Worm (Caenorhabditis elegans): ENCODE results near the gene F16B4.4.

The F16B4.4 gene

DNA sequence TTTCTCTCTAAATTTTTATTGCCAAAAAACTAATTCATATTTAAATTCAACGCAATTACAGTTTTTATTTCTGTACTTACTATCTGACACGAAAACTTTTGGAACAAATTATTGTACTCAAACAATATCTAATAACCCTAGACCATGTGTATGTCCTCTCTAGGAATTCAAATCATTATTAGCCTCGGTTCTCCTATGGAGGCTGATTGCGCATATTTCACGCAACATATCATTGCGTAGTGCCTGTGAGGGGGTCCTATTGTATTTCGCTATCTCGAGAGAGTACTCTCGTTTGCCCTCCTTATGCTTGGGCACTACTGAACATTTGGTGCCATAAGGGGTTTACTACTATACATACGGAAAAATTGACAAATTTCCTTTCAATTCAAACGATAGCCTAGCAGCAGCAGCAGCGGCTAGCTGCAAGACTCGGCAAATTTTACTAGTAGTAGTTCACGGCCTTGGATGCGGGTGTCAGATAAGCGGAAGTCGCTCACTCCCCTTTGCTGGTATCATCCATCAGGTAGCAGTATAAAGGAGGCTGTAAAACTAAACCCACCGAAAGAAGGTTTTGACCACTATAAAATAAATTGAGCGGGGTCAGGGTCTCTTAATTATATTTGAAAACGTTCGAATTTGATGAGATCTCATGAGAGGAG lies 15.1 kb upstream of the F16B4.4 start:
- TF ChIP-seq egl-27 (tag; optimal IDR thresholded peaks at IDR 0.05), result no peak
- TF ChIP-seq madf-5 (GFP tag; IDR thresholded peaks at IDR 0.05), result 0 out of 4 replicates have a peak, but pooled peaks of 1 of the 2 experiments have one; percentile 12

DNA sequence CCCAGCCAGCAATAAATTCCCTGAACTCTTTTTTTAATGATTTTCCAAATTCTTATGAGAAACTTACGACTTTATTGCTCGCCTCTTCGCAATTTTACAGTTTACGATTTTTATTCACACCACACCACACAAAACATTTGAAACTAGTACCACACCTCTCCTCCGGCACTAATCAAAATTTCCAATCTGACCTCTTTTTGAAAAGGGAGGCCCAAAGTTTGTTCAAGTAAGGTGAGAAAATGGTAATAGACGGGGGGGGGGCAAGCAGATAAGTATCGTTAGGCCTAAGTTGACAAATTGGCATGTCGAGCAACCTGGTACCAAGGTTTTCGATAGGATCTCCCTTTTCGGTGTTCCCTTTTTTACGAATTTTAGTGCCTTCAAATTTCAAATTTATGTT lies 14.0 kb upstream of the F16B4.4 start:
- no peak for TF ChIP-seq dve-1 (tag; optimal IDR thresholded peaks at IDR 0.05; ENCODE audit: insufficient read depth)
- TF ChIP-seq mdt-29 (GFP tag; IDR thresholded peaks at IDR 0.05), result no peak
- no peak for TF ChIP-seq nhr-25 (tag; optimal IDR thresholded peaks at IDR 0.05; ENCODE audit: borderline replicate concordance, insufficient read depth)
- no peak for TF ChIP-seq daf-8 (GFP tag; IDR thresholded peaks at IDR 0.05)
- TF ChIP-seq Y48G9A.11 (GFP tag; IDR thresholded peaks at IDR 0.05), result no peak
- no peak for TF ChIP-seq F10B5.3 (tag; optimal IDR thresholded peaks at IDR 0.05)
- TF ChIP-seq sdz-12 (GFP tag; optimal IDR thresholded peaks at IDR 0.05), result no peak
- no peak for TF ChIP-seq R02D3.7 (tag; optimal IDR thresholded peaks at IDR 0.05)
- TF ChIP-seq zfp-2 (tag; optimal IDR thresholded peaks at IDR 0.05), result no peak
- no peak for TF ChIP-seq tag-97 (GFP tag; IDR thresholded peaks at IDR 0.05)
- TF ChIP-seq php-3 (GFP tag; IDR thresholded peaks at IDR 0.05), result no peak
- TF ChIP-seq F49E8.2 (tag; optimal IDR thresholded peaks at IDR 0.05; ENCODE audit: borderline replicate concordance), result no peak
- no peak for TF ChIP-seq hlh-11 (tag; optimal IDR thresholded peaks at IDR 0.05)
- TF ChIP-seq daf-12 (tag; optimal IDR thresholded peaks at IDR 0.05), result no peak
- TF ChIP-seq aly-2 (tag; optimal IDR thresholded peaks at IDR 0.05), result no peak
- no peak for TF ChIP-seq Y105C5A.15 (GFP tag; IDR thresholded peaks at IDR 0.05)

DNA sequence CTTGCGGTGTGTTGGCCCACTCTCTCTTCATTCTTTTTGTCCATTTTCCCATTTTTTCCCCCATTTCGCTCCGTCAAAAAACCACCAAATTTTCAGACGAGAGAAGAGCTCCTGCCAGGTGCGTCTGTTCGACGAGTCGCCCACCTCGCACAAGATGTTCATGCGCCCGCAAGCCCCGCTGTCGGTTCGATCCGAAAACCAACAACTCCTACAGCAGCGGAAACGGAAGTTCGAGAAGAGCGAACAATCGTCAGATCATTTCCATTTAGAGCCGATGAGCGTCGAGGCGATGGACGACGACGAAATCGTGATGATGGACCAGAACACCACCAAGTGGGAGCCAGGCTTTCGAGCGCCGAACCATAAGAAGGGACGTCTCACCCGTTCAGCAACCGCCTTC lies 10.6 kb upstream of the F16B4.4 start:
- peak; percentile 56; the same call in 1 of the 2 replicates for TF ChIP-seq set-16 (GFP tag; IDR thresholded peaks at IDR 0.05)
- TF ChIP-seq dmd-9 (GFP tag; IDR thresholded peaks at IDR 0.05), result no peak

DNA sequence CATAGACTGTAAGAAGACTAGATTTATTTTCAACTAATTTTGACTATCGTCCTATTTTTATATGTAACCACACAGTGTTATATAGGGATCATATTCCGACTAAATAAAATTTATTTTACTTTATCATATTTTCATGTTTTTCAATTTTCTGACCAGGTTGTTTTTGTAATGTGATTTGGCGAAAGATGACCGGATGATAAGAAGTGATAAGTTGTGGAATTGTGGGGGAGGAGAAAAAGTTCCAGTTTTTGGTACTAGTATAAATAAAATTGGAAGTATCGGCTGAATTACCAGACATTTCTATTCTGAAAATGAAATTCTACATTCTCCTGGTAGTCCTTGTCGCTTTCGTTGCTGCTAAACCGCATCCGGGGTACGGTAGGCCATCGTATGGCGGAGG lies 8.4 kb upstream of the F16B4.4 start, which contains the start of gene F16B4.7:
Gene F16B4.7, plus strand, starts transcription at position 301 of the 400 bp plus-strand sequence.
- no peak for TF ChIP-seq ces-1 (GFP tag; optimal IDR thresholded peaks at IDR 0.05)
- no peak for TF ChIP-seq sdz-12 (GFP tag; optimal IDR thresholded peaks at IDR 0.05)
- TF ChIP-seq unc-62 (GFP tag; optimal IDR thresholded peaks at IDR 0.05 in 1 of 2), result peak in 1 of 2 experiments; percentile 31
- no peak for TF ChIP-seq unc-62 (tag; optimal IDR thresholded peaks at IDR 0.05)
- TF ChIP-seq unc-130 (GFP tag; optimal IDR thresholded peaks at IDR 0.05), result no peak
- TF ChIP-seq zip-2 (tag; optimal IDR thresholded peaks at IDR 0.05), result no peak

DNA sequence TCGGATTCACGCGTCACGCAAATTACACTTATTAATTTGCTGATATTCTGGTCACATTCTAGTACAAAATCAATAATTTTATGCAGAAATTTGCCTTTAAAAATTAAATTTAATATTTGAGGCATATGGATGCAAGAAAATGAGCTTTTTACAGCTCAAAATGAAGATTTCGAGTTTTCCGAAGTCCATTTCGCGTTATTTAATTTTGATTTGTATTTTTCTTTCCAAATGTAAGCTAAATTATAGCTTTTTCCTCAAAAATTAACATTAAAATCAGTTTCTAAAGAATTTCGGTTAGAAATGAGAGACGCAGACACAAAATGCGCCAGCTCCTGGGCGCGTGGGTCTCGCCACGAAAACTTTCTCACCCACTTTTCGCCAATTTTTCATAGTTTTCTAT lies 6.9 kb upstream of the F16B4.4 start, which contains the start of gene F16B4.6:
Gene F16B4.6, plus strand, starts transcription at position 301 of the 400 bp plus-strand sequence.
- TF ChIP-seq pqm-1 (tag; optimal IDR thresholded peaks at IDR 0.05), result no peak
- no peak for TF ChIP-seq mes-2 (tag; optimal IDR thresholded peaks at IDR 0.05; ENCODE audit: poor library complexity, severe bottlenecking)
- TF ChIP-seq skn-1 (tag; optimal IDR thresholded peaks at IDR 0.05), result no peak
- TF ChIP-seq lin-13 (GFP tag; optimal IDR thresholded peaks at IDR 0.05), result no peak
- no peak for TF ChIP-seq daf-8 (GFP tag; IDR thresholded peaks at IDR 0.05)
- TF ChIP-seq madf-9 (GFP tag; conservative IDR thresholded peaks at IDR 0.05), result no peak
- no peak for TF ChIP-seq ceh-44 (GFP tag; IDR thresholded peaks at IDR 0.05)
- TF ChIP-seq pha-4 (GFP tag; IDR thresholded peaks at IDR 0.05), result no peak
- TF ChIP-seq pha-4 (tag; optimal IDR thresholded peaks at IDR 0.05), result no peak
- no peak for TF ChIP-seq Y75B8A.6 (GFP tag; IDR thresholded peaks at IDR 0.05)
- no peak for TF ChIP-seq nhr-25 (tag; optimal IDR thresholded peaks at IDR 0.05; ENCODE audit: borderline replicate concordance, insufficient read depth)

All from whole organism, L4 larva.